Worm (Caenorhabditis elegans) whole organism, mixed stage, embryonic: ENCODE measurements around the gene epc-1.

ENCODE experiments used
- M03D4.4 ChIP-seq: sonication (generic microtip); optimal IDR thresholded peaks from 2 replicates; lab custom pipeline; 2017; ENCODE audit warnings: mild to moderate bottlenecking, missing genetic modification characterization, missing compliant biosample characterization
- bed-3 ChIP-seq: fragments of 200-800 bp; sonication (Bioruptor generic); optimal IDR thresholded peaks from 3 replicates; lab custom pipeline; 2018; ENCODE audit warnings: mild to moderate bottlenecking, missing genetic modification characterization, moderate library complexity, missing compliant biosample characterization
- blmp-1 ChIP-seq: fragments of 150-350 bp; optimal IDR thresholded peaks from 2 replicates; lab custom pipeline; 2014; ENCODE audit warnings: missing biosample characterization, missing genetic modification characterization
- ceh-39 ChIP-seq: fragments of 150-350 bp; optimal IDR thresholded peaks from 2 replicates; lab custom pipeline; 2014; ENCODE audit warnings: missing biosample characterization, missing genetic modification characterization
- ceh-43 ChIP-seq: fragments of 200-800 bp; sonication (Bioruptor generic); optimal IDR thresholded peaks from 2 replicates; lab custom pipeline; 2018; ENCODE audit warnings: mild to moderate bottlenecking, missing genetic modification characterization, moderate library complexity, missing compliant biosample characterization
- ceh-83 ChIP-seq: fragments of 200-800 bp; sonication (Bioruptor generic); optimal IDR thresholded peaks from 2 replicates; lab custom pipeline; 2018; ENCODE audit warnings: mild to moderate bottlenecking, missing genetic modification characterization, missing compliant biosample characterization
- ces-1 ChIP-seq: fragments of 150-350 bp; optimal IDR thresholded peaks from 2 replicates; lab custom pipeline; 2014; ENCODE audit warnings: missing biosample characterization, missing genetic modification reagents, missing genetic modification characterization
- cnd-1 ChIP-seq: fragments of 200-800 bp; sonication (Bioruptor generic); optimal IDR thresholded peaks from 2 replicates; lab custom pipeline; 2018; ENCODE audit warnings: mild to moderate bottlenecking, missing genetic modification characterization, missing compliant biosample characterization
- drap-1 ChIP-seq: fragments of 200-800 bp; sonication (Bioruptor generic); optimal IDR thresholded peaks from 3 replicates; lab custom pipeline; 2018; ENCODE audit warnings: mild to moderate bottlenecking, missing genetic modification characterization, missing compliant biosample characterization
- elt-1 ChIP-seq: sonication (generic microtip); optimal IDR thresholded peaks from 2 replicates; lab custom pipeline; 2017; ENCODE audit warnings: missing genetic modification characterization, mild to moderate bottlenecking, missing compliant biosample characterization, antibody characterized with exemption, moderate library complexity, borderline replicate concordance; ENCODE audit not compliant: insufficient read depth
- elt-3 ChIP-seq: fragments of 150-350 bp; optimal IDR thresholded peaks from 2 replicates; lab custom pipeline; 2014; ENCODE audit warnings: missing biosample characterization, missing genetic modification characterization
- flh-1 ChIP-seq: fragments of 200-800 bp; sonication (Bioruptor generic); optimal IDR thresholded peaks from 2 replicates; lab custom pipeline; 2018; ENCODE audit warnings: mild to moderate bottlenecking, missing genetic modification characterization, moderate library complexity, missing compliant biosample characterization
- ham-2 ChIP-seq: fragments of 200-800 bp; sonication (Bioruptor generic); optimal IDR thresholded peaks from 2 replicates; lab custom pipeline; 2018; ENCODE audit warnings: mild to moderate bottlenecking, missing genetic modification characterization, missing compliant biosample characterization
- hlh-1 ChIP-seq: fragments of 150-350 bp; optimal IDR thresholded peaks from 2 replicates; lab custom pipeline; 2014; ENCODE audit warnings: missing biosample characterization, missing genetic modification reagents, missing genetic modification characterization
- lin-13 ChIP-seq: fragments of 150-350 bp; optimal IDR thresholded peaks from 2 replicates; lab custom pipeline; 2014; ENCODE audit warnings: missing biosample characterization, missing genetic modification characterization
- lin-32 ChIP-seq: fragments of 200-800 bp; sonication (Bioruptor generic); optimal IDR thresholded peaks from 2 replicates; lab custom pipeline; 2018; ENCODE audit warnings: mild to moderate bottlenecking, missing genetic modification characterization, missing compliant biosample characterization
- lsy-2 ChIP-seq: fragments of 150-350 bp; optimal IDR thresholded peaks from 2 replicates; lab custom pipeline; 2014; ENCODE audit warnings: missing biosample characterization, missing genetic modification characterization
- mab-5 ChIP-seq: fragments of 150-350 bp; optimal IDR thresholded peaks from 2 replicates; lab custom pipeline; 2014; ENCODE audit warnings: missing biosample characterization, missing genetic modification characterization
- mep-1 ChIP-seq: fragments of 150-350 bp; optimal IDR thresholded peaks from 2 replicates; lab custom pipeline; 2017; ENCODE audit warnings: missing biosample characterization, missing genetic modification reagents, missing genetic modification characterization, inconsistent platforms
- mls-2 ChIP-seq: sonication (generic microtip); optimal IDR thresholded peaks from 2 replicates; lab custom pipeline; 2016; ENCODE audit warnings: mild to moderate bottlenecking, missing genetic modification characterization, moderate library complexity, missing compliant biosample characterization
- nhr-12 ChIP-seq: fragments of 150-350 bp; optimal IDR thresholded peaks from 2 replicates; lab custom pipeline; 2014; ENCODE audit warnings: missing biosample characterization, missing genetic modification characterization
- nhr-2 ChIP-seq: fragments of 150-350 bp; optimal IDR thresholded peaks from 2 replicates; lab custom pipeline; 2014; ENCODE audit warnings: missing biosample characterization, missing genetic modification characterization
- nhr-237 ChIP-seq: fragments of 150-350 bp; optimal IDR thresholded peaks from 2 replicates; lab custom pipeline; 2014; ENCODE audit warnings: missing biosample characterization, missing genetic modification characterization
- nhr-28 ChIP-seq: fragments of 150-350 bp; optimal IDR thresholded peaks from 2 replicates; lab custom pipeline; 2014; ENCODE audit warnings: missing biosample characterization, missing genetic modification characterization
- nhr-76 ChIP-seq: sonication (generic microtip); optimal IDR thresholded peaks from 2 replicates; lab custom pipeline; 2017; ENCODE audit warnings: missing biosample characterization, missing genetic modification characterization
- pha-4 ChIP-seq: fragments of 150-350 bp; optimal IDR thresholded peaks from 2 replicates; lab custom pipeline; 2018; ENCODE audit warnings: missing biosample characterization, missing genetic modification reagents, missing genetic modification characterization
- sem-2 ChIP-seq: fragments of 200-800 bp; sonication (Bioruptor generic); optimal IDR thresholded peaks from 2 replicates; lab custom pipeline; 2018; ENCODE audit warnings: mild to moderate bottlenecking, missing genetic modification characterization, missing compliant biosample characterization
- snpc-4 ChIP-seq: fragments of 150-350 bp; optimal IDR thresholded peaks from 2 replicates; lab custom pipeline; 2014; ENCODE audit warnings: missing biosample characterization, missing genetic modification characterization
- sptf-1 ChIP-seq: sonication (generic microtip); optimal IDR thresholded peaks from 2 replicates; lab custom pipeline; 2017; ENCODE audit warnings: mild to moderate bottlenecking, missing genetic modification characterization, moderate library complexity, missing compliant biosample characterization
- tbx-8 ChIP-seq: fragments of 200-800 bp; sonication (Bioruptor generic); optimal IDR thresholded peaks from 2 replicates; lab custom pipeline; 2018; ENCODE audit warnings: mild to moderate bottlenecking, missing genetic modification characterization, moderate library complexity, missing compliant biosample characterization
- unc-120 ChIP-seq: sonication (generic microtip); optimal IDR thresholded peaks from 2 replicates; lab custom pipeline; 2017; ENCODE audit warnings: missing genetic modification characterization, missing compliant biosample characterization; ENCODE audit not compliant: poor library complexity, severe bottlenecking
- unc-39 ChIP-seq: fragments of 150-350 bp; optimal IDR thresholded peaks from 2 replicates; lab custom pipeline; 2014; ENCODE audit warnings: missing biosample characterization, missing genetic modification characterization
- unc-62 ChIP-seq: fragments of 150-350 bp; optimal IDR thresholded peaks from 2 replicates; lab custom pipeline; 2014; ENCODE audit warnings: missing biosample characterization, missing genetic modification reagents, missing genetic modification characterization
- zip-8 ChIP-seq: fragments of 150-350 bp; optimal IDR thresholded peaks from 2 replicates; lab custom pipeline; 2014; ENCODE audit warnings: missing biosample characterization, missing genetic modification characterization
- ztf-11 ChIP-seq: fragments of 150-350 bp; optimal IDR thresholded peaks from 2 replicates; lab custom pipeline; 2014; ENCODE audit warnings: missing biosample characterization, missing genetic modification characterization

epc-1 gene

DNA sequence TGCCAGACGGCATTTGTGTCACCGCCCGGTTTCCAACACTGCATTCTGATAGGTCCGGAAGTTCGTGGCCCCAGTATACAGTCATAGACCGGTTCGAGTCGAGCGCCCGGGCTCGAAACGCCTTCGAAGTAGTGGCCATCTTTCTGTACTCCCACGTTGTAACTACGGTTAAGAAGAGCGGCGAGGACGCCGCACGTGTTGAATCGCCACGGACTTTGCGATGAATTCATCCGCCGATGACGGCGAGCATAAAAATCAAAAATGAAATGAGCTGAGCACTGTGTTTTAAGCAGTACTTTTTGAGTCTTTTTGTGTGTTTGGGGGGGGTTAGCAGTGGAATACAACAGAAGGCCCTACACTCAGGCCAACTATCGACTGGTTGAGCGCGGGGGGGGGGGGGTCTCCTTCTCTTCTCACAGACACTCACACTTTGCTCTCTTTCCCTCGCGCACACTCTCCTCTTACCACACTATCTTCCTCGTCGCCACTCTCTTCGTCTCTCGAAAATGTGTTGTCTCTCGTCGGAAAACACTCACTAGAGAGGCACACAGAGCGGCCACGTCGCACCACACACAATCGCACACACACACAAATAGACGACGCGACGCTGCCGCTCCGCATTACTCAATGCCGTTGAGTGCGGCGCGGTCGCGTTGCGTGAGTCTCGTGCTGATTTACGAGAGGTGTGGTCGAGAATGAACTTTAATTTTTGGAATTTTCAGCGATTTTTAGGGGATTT lies at the start of gene epc-1:
Gene epc-1 (minus strand): TSS at position 367 of the 739 bp plus-strand sequence.
- TF ChIP-seq nhr-76 (tag; lab: Kevin White, UChicago) = no peak
- no peak for TF ChIP-seq nhr-12 (tag; lab: Kevin White, UChicago)
- TF ChIP-seq nhr-28 (tag; lab: Kevin White, UChicago) = no peak
- peak; percentile 98 for TF ChIP-seq ceh-39 (tag; lab: Kevin White, UChicago)
- peak; percentile 50 for TF ChIP-seq unc-62 (GFP tag; lab: Kevin White, UChicago)
- no peak for TF ChIP-seq tbx-8
- no peak for TF ChIP-seq nhr-2 (tag; lab: Kevin White, UChicago)
- no peak for TF ChIP-seq unc-39 (tag; lab: Kevin White, UChicago)
- peak; percentile 67 for TF ChIP-seq ceh-83 (GFP tag; lab: Kevin White, UChicago)
- TF ChIP-seq mab-5 (tag; lab: Kevin White, UChicago) = no peak
- peak; percentile 46 for TF ChIP-seq M03D4.4
- no peak for TF ChIP-seq elt-1 (tag; lab: Kevin White, UChicago)
- TF ChIP-seq cnd-1 (tag; lab: Kevin White, UChicago) = peak; percentile 66
- no peak for TF ChIP-seq ceh-43 (GFP tag; lab: Kevin White, UChicago)
- peak; percentile 67 for TF ChIP-seq lsy-2 (tag; lab: Kevin White, UChicago)
- peak; percentile 90 for TF ChIP-seq mls-2
- no peak for TF ChIP-seq zip-8
- TF ChIP-seq snpc-4 (tag; lab: Kevin White, UChicago) = no peak
- no peak for TF ChIP-seq blmp-1 (tag; lab: Kevin White, UChicago)
- TF ChIP-seq lin-13 (tag; lab: Kevin White, UChicago) = peak; percentile 94
- TF ChIP-seq bed-3 (GFP tag; lab: Kevin White, UChicago) = peak; percentile 15
- peak; percentile 59 for TF ChIP-seq hlh-1
- peak; percentile 66 for TF ChIP-seq nhr-237 (tag; lab: Kevin White, UChicago)
- no peak for TF ChIP-seq elt-3
- no peak for TF ChIP-seq sem-2 (GFP tag; lab: Kevin White, UChicago)
- peak; percentile 82 for TF ChIP-seq drap-1 (GFP tag; lab: Kevin White, UChicago)
- TF ChIP-seq unc-120 = peak; percentile 51
- peak; percentile 88 for TF ChIP-seq pha-4 (tag; lab: Kevin White, UChicago)
- TF ChIP-seq sptf-1 (tag; lab: Kevin White, UChicago) = peak; percentile 84
- peak; percentile 26 for TF ChIP-seq lin-32 (GFP tag; lab: Kevin White, UChicago)
- TF ChIP-seq ces-1 (GFP tag; lab: Kevin White, UChicago) = peak; percentile 63
- TF ChIP-seq ham-2 = peak; percentile 68
- TF ChIP-seq flh-1 (GFP tag; lab: Kevin White, UChicago) = no peak
- peak; percentile 74 for TF ChIP-seq ztf-11 (tag; lab: Kevin White, UChicago)
- peak; percentile 67 for TF ChIP-seq mep-1 (tag; lab: Kevin White, UChicago)

DNA sequence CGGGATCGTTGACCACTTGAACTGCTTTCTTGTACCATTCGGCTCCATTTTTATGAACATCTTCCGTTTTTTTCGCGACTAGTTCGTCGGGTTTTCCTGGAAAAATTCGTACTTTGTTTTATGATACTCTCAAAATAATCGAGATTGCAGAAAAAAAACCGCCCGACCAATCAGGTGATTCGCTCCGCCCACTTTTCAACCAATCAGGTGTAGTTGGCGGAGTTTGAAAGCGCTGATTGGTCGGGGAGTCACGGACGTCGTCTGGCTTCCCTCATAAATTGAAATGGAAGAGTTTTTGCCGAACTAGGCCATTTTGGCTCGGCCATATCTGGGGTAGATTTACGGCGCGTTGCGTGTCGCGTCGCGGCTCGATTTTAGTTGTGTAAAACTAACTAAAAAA lies 44.2 kb upstream of the epc-1 start:
- TF ChIP-seq ztf-11 (tag; lab: Kevin White, UChicago) (no peak), ceh-83 (GFP tag; lab: Kevin White, UChicago) (no peak), bed-3 (GFP tag; lab: Kevin White, UChicago) (no peak), cnd-1 (tag; lab: Kevin White, UChicago) (no peak)

DNA sequence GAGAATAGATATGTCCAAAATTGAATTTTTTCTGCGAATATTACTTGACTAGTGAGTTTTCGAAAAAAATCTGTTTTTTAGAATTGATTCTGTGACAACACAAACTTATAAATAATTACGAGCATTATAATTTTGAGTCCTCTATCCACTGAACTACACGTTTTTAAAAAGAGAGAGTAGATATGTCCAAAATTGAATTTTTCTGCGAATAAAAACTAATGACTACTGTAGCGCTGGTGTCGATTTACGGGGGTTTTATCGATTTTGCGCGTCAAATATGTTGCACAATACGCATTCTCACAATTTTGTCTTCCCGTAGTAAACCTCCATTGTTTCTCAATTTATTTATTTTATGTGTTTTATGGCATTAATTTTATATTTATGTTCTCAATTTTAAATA lies 43.6 kb upstream of the epc-1 start:
- TF ChIP-seq elt-3 = no peak
- no peak for TF ChIP-seq ztf-11 (tag; lab: Kevin White, UChicago)
- TF ChIP-seq flh-1 (GFP tag; lab: Kevin White, UChicago) = no peak
- no peak for TF ChIP-seq lsy-2 (tag; lab: Kevin White, UChicago)
- no peak for TF ChIP-seq pha-4 (tag; lab: Kevin White, UChicago)
- no peak for TF ChIP-seq nhr-28 (tag; lab: Kevin White, UChicago)
